Fruit fly (Drosophila melanogaster) whole organism: ENCODE results near the gene Sfp70A4.

Experiments used
- CG8478 ChIP-seq: fragments of >200 bp; optimal IDR thresholded peaks from 2 replicates; lab custom pipeline; 2018; ENCODE audit warnings: inconsistent platforms
- Dll ChIP-seq: fragments of >200 bp; optimal IDR thresholded peaks from 2 replicates; lab custom pipeline; 2017
- EcR ChIP-seq, 2 experiments: fragments of >200 bp; optimal IDR thresholded peaks; 2 replicates each; lab custom pipeline; 2017; ENCODE audit warnings: missing biosample characterization in 2 of 2, missing genetic modification characterization in 2 of 2, missing genetic modification reagents in 2 of 2
- pan ChIP-seq: fragments of >200 bp; optimal IDR thresholded peaks from 2 replicates; lab custom pipeline; 2017
- psq ChIP-seq: fragments of >200 bp; optimal IDR thresholded peaks from 2 replicates; lab custom pipeline; 2017
- usp ChIP-seq: fragments of >200 bp; optimal IDR thresholded peaks from 2 replicates; lab custom pipeline; 2017; ENCODE audit warnings: missing biosample characterization, missing genetic modification characterization, mixed read lengths

DNA sequence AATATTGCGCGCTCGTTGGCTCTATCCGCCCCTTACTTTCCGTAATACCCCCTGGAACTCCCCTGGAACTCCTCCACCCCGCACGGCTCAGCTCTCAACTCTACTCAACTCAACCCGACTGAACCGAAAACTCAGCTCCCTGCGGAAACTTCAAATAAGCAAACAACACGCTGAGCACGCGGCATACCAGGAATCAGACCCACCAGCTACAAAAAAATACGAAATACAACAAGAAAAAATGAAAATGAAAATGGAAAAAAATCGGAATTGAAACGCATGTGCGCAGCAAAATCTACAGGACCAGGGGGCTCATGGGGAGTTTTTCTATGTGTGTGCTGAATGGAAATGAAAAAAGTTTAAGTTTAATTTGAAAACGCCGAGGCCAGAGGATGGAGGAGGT lies 10.0 kb downstream of the Sfp70A4 start:
- no peak for TF ChIP-seq usp (GFP tag; lab: Kevin White, UChicago)
- TF ChIP-seq CG8478 (lab: Kevin White, UChicago): no peak
- TF ChIP-seq Dll (lab: Kevin White, UChicago): no peak
- no peak for TF ChIP-seq psq (lab: Kevin White, UChicago)
- TF ChIP-seq EcR (GFP tag; optimal IDR thresholded peaks at IDR 0.05; lab: Kevin White, UChicago): no peak
- no peak for TF ChIP-seq pan (lab: Kevin White, UChicago)
